Worm (Caenorhabditis elegans) whole organism, young adult: ENCODE data around the gene btb-10.
"Not testable (repeated sequence)": the region's sequence is repeated elsewhere in the genome, so short reads cannot be mapped to it uniquely, and the experiment has no call there.

Source experiments
- B0019.2 ChIP-seq: fragments of 200-800 bp; sonication (Bioruptor generic); conservative IDR thresholded peaks from 2 replicates; pipeline ENCODE4 v1.3.6; 2022; ENCODE audit warnings: missing genetic modification reagents, missing genetic modification characterization, missing compliant biosample characterization
- Y53G8AR.9 ChIP-seq: fragments of 200-800 bp; sonication (Bioruptor generic); conservative IDR thresholded peaks from 2 replicates; pipeline ENCODE4 v1.3.6; 2022; ENCODE audit warnings: missing genetic modification reagents, missing genetic modification characterization, missing compliant biosample characterization
- Y56A3A.18 ChIP-seq: fragments of 200-800 bp; sonication (Bioruptor generic); IDR thresholded peaks from 2 replicates; pipeline ENCODE4 v1.3.6; 2022; ENCODE audit warnings: missing genetic modification reagents, missing genetic modification characterization, missing compliant biosample characterization
- Y79H2A.3 ChIP-seq: fragments of 200-800 bp; sonication (Bioruptor generic); conservative IDR thresholded peaks from 2 replicates; pipeline ENCODE4 v1.3.6; 2022; ENCODE audit warnings: missing genetic modification reagents, missing genetic modification characterization, missing compliant biosample characterization
- ZK185.1 ChIP-seq: sonication (generic microtip); optimal IDR thresholded peaks from 2 replicates; lab custom pipeline; 2016; ENCODE audit warnings: mild to moderate bottlenecking, missing genetic modification characterization, missing compliant biosample characterization; ENCODE audit not compliant: poor library complexity, severe bottlenecking
- aptf-2 ChIP-seq: fragments of 200-800 bp; sonication (Bioruptor generic); conservative IDR thresholded peaks from 2 replicates; pipeline ENCODE4 v1.3.6; 2022; ENCODE audit warnings: missing genetic modification reagents, missing genetic modification characterization, missing compliant biosample characterization
- dpl-1 ChIP-seq: fragments of 150-350 bp; optimal IDR thresholded peaks from 2 replicates; lab custom pipeline; 2014; ENCODE audit warnings: missing biosample characterization, missing genetic modification reagents, missing genetic modification characterization
- hlh-12 ChIP-seq: sonication (generic microtip); optimal IDR thresholded peaks from 2 replicates; lab custom pipeline; 2016; ENCODE audit warnings: missing genetic modification characterization, missing compliant biosample characterization
- lir-1 ChIP-seq: fragments of 200-800 bp; sonication (Bioruptor generic); conservative IDR thresholded peaks from 2 replicates; pipeline ENCODE4 v1.3.6; 2022; ENCODE audit warnings: missing genetic modification reagents, missing genetic modification characterization, missing compliant biosample characterization
- nhr-120 ChIP-seq: fragments of 200-800 bp; sonication (Bioruptor generic); IDR thresholded peaks from 2 replicates; pipeline ENCODE4 v1.3.6; 2022; ENCODE audit warnings: missing genetic modification characterization, missing compliant biosample characterization
- pha-4 ChIP-seq: fragments of 150-350 bp; sonication (generic microtip); optimal IDR thresholded peaks from 2 replicates; lab custom pipeline; 2014; ENCODE audit warnings: missing biosample characterization, missing genetic modification reagents, missing genetic modification characterization
- tbp1 ChIP-seq: fragments of 200-800 bp; sonication (Bioruptor generic); optimal IDR thresholded peaks from 2 replicates; lab custom pipeline; 2018; ENCODE audit warnings: mild to moderate bottlenecking, missing genetic modification characterization, missing compliant biosample characterization
- unc-62 ChIP-seq: fragments of 150-350 bp; optimal IDR thresholded peaks from 2 replicates; lab custom pipeline; 2014; ENCODE audit warnings: missing biosample characterization, missing genetic modification reagents, missing genetic modification characterization
- ztf-22 ChIP-seq: fragments of 200-800 bp; sonication (Bioruptor generic); optimal IDR thresholded peaks from 2 replicates; lab custom pipeline; 2018; ENCODE audit warnings: mild to moderate bottlenecking, missing genetic modification characterization, moderate library complexity, missing compliant biosample characterization

ce11 chrII:1024684-1025083, 35.9 kb downstream of the btb-10 start, which contains the start of gene btb-11:
- TF ChIP-seq pha-4 (tag; lab: Kevin White, UChicago); Y53G8AR.9 (GFP tag; lab: Robert Waterston, UW); Y56A3A.18 (GFP tag; lab: Robert Waterston, UW); unc-62; hlh-12 (tag; lab: Kevin White, UChicago); dpl-1 (GFP tag; lab: Kevin White, UChicago); tbp1 (GFP tag; lab: Kevin White, UChicago); nhr-120 (GFP tag; lab: Robert Waterston, UW); ztf-22 (GFP tag; lab: Kevin White, UChicago); ZK185.1 (tag; lab: Kevin White, UChicago); aptf-2 (GFP tag; lab: Robert Waterston, UW); B0019.2 (GFP tag; lab: Robert Waterston, UW); Y79H2A.3 (GFP tag; lab: Robert Waterston, UW); lir-1: not testable (repeated sequence)
